Fruit fly (Drosophila melanogaster): ENCODE data around the gene CG9518.

CG9518 gene

dm6 chrX:14878917-14879316 is 7.9 kb upstream of the CG9518 start:
- TF ChIP-seq noc (tag; optimal IDR thresholded peaks at IDR 0.05): no peak

- TF ChIP-seq noc (tag; optimal IDR thresholded peaks at IDR 0.05): no peak
Measured at dm6 chrX:14868414-14868813, 2.6 kb downstream of the CG9518 start.

dm6 chrX:14866911-14867310 is 4.1 kb downstream of the CG9518 start:
- no peak for TF ChIP-seq noc (tag; optimal IDR thresholded peaks at IDR 0.05)

DNA sequence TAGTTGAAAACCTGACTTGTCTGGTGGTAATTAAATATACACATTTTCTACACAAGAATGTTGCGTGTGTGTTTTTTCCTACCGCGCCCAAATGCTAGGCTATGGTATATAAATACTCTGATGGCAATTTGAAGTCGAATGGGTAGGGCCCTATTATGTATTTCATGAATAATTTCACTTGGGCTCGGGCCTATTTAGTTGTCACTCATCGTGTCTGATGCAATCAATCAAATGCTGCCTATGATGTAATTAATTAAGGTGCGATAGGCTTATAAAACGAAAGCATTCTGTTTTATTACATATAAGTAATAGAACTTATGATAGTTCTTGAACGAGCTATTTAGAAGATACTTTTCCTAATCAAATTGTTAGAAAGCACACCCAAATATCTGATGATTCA is 8.5 kb downstream of the CG9518 start:
- TF ChIP-seq noc (tag; optimal IDR thresholded peaks at IDR 0.05): no peak

DNA sequence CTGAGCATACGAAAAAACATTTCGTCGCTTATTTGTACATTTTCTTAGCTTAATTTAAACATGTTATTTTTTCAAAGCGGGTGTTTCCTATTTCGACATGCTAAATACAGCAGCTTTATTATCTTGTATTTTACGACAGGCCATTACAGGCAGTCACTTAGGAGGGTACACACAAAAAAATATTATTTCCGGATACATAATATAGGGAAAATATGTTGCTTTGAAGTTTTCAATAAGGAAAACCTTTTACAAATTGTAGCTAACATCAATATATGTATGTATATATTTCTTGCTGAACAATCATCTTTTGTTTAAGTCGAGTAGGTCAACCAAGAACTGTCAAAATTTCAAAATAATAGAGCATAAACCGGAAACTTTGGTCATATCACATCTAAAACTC is 12.0 kb downstream of the CG9518 start, which contains the start of gene CG46399:
TSS of gene CG46399 (plus strand) at position 301 of the 400 bp plus-strand sequence.
- no peak for TF ChIP-seq noc (tag; optimal IDR thresholded peaks at IDR 0.05)

dm6 chrX:14857883-14858282 is 13.1 kb downstream of the CG9518 start:
- no peak for TF ChIP-seq noc (tag; optimal IDR thresholded peaks at IDR 0.05)

DNA sequence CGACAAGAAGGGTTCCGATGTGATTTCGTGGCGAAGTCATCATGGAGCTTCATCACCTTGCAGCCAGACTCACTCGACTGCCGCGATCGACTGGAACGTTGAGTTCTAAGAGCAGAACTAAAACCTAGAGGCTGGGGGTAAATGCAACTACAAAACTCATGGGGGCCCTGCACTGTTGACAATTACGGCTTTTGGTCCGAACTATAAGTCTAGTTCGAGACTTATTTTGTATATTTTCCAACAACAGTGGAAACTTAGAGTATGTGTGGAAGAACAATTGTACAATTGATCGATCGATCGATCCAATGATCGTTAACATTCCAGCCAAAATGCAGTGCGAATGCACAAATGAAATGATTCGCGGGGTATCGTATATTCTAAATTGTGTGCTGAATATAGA is 14.7 kb downstream of the CG9518 start, which contains the start of gene CG9519:
TSS of gene CG9519 (minus strand) at position 101 of the 400 bp plus-strand sequence.
- TF ChIP-seq noc (tag; optimal IDR thresholded peaks at IDR 0.05): no peak

- no peak for TF ChIP-seq noc (tag; optimal IDR thresholded peaks at IDR 0.05)
Measured at dm6 chrX:14853153-14853672, 17.8 kb downstream of the CG9518 start, which contains the start of gene CG9521. Gene CG9521 (minus strand): TSS chrX:14853269.

DNA sequence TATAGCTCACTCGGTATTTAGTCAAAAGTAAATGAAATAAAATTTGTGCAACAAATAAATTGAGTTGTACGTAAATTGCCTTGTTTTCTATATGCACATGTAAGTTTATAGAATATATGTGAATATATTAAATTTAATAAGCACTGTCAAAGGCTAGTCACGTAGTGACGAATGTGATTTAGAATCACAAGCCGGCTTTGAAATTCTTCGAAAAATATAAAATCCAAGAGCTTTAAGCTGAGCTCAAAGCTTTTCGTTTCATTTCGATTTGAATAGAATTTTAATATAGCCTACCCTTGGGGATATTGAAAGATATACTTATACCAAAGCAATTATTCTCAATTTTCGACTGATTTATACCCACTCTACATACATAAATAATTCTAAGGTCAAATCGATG is 20.9 kb downstream of the CG9518 start:
- TF ChIP-seq noc (tag; optimal IDR thresholded peaks at IDR 0.05): no peak

- TF ChIP-seq noc (tag; optimal IDR thresholded peaks at IDR 0.05): peak; percentile 78
Measured at dm6 chrX:14848755-14849354, 22.1 kb downstream of the CG9518 start, which contains the start of gene CG9522. Gene CG9522 (minus strand): TSS chrX:14848808.

- TF ChIP-seq noc (tag; optimal IDR thresholded peaks at IDR 0.05): no peak
Measured at dm6 chrX:14846116-14846614, 24.8 kb downstream of the CG9518 start.

DNA sequence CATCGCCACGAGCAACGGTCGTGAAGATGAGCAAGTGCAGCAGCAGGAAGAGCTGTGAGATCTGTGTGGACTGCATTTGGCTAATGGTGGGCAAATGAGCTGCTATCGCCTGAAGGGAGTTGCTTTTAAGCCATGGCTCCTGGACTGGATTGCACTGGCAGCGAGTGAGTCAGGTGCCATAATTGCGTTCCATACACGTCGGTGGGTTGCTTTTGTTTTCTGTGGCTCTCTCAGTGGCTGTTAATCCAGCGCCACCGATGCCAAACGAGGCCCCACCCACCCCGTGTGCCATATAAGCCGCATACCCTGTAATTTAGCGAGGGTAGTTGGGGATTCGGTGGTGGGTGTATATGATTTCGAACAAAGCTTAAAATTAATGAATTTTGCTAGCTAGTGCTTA is 26.3 kb downstream of the CG9518 start, which contains the start of gene CG12539:
TSS of gene CG12539 (minus strand) at position 101 of the 400 bp plus-strand sequence.
- TF ChIP-seq noc (tag; optimal IDR thresholded peaks at IDR 0.05): no peak

dm6 chrX:14841893-14842505 is 29.0 kb downstream of the CG9518 start:
- no peak for TF ChIP-seq noc (tag; optimal IDR thresholded peaks at IDR 0.05)

- TF ChIP-seq noc (tag; optimal IDR thresholded peaks at IDR 0.05): no peak
Measured at dm6 chrX:14840417-14840872, 30.5 kb downstream of the CG9518 start.

dm6 chrX:14839739-14840347 is 31.1 kb downstream of the CG9518 start:
- no peak for TF ChIP-seq noc (tag; optimal IDR thresholded peaks at IDR 0.05)

dm6 chrX:14839047-14839446 is 31.9 kb downstream of the CG9518 start, which contains the start of the genes CG32590 and Flo2:
Gene CG32590 (minus strand): TSS chrX:14839106.
Gene Flo2 (plus strand): TSS chrX:14839376.
- peak; percentile 75 for TF ChIP-seq noc (tag; optimal IDR thresholded peaks at IDR 0.05)

Data from whole organism, larva.